Worm (Caenorhabditis elegans) whole organism, mixed stage, embryonic: ENCODE measurements around the gene B0198.3.

ENCODE experiments used
- bed-3 ChIP-seq: fragments of 200-800 bp; sonication (Bioruptor generic); optimal IDR thresholded peaks from 3 replicates; lab custom pipeline; 2018; ENCODE audit warnings: mild to moderate bottlenecking, missing genetic modification characterization, moderate library complexity, missing compliant biosample characterization
- ces-1 ChIP-seq: fragments of 150-350 bp; optimal IDR thresholded peaks from 2 replicates; lab custom pipeline; 2014; ENCODE audit warnings: missing biosample characterization, missing genetic modification reagents, missing genetic modification characterization
- drap-1 ChIP-seq: fragments of 200-800 bp; sonication (Bioruptor generic); optimal IDR thresholded peaks from 3 replicates; lab custom pipeline; 2018; ENCODE audit warnings: mild to moderate bottlenecking, missing genetic modification characterization, missing compliant biosample characterization
- hlh-1 ChIP-seq: fragments of 150-350 bp; optimal IDR thresholded peaks from 2 replicates; lab custom pipeline; 2014; ENCODE audit warnings: missing biosample characterization, missing genetic modification reagents, missing genetic modification characterization
- lsy-2 ChIP-seq: fragments of 150-350 bp; optimal IDR thresholded peaks from 2 replicates; lab custom pipeline; 2014; ENCODE audit warnings: missing biosample characterization, missing genetic modification characterization
- mab-5 ChIP-seq: fragments of 150-350 bp; optimal IDR thresholded peaks from 2 replicates; lab custom pipeline; 2014; ENCODE audit warnings: missing biosample characterization, missing genetic modification characterization
- mls-2 ChIP-seq: sonication (generic microtip); optimal IDR thresholded peaks from 2 replicates; lab custom pipeline; 2016; ENCODE audit warnings: mild to moderate bottlenecking, missing genetic modification characterization, moderate library complexity, missing compliant biosample characterization
- nhr-12 ChIP-seq: fragments of 150-350 bp; optimal IDR thresholded peaks from 2 replicates; lab custom pipeline; 2014; ENCODE audit warnings: missing biosample characterization, missing genetic modification characterization
- nhr-2 ChIP-seq: fragments of 150-350 bp; optimal IDR thresholded peaks from 2 replicates; lab custom pipeline; 2014; ENCODE audit warnings: missing biosample characterization, missing genetic modification characterization
- nhr-237 ChIP-seq: fragments of 150-350 bp; optimal IDR thresholded peaks from 2 replicates; lab custom pipeline; 2014; ENCODE audit warnings: missing biosample characterization, missing genetic modification characterization
- nhr-76 ChIP-seq: sonication (generic microtip); optimal IDR thresholded peaks from 2 replicates; lab custom pipeline; 2017; ENCODE audit warnings: missing biosample characterization, missing genetic modification characterization
- pha-4 ChIP-seq: fragments of 150-350 bp; optimal IDR thresholded peaks from 2 replicates; lab custom pipeline; 2018; ENCODE audit warnings: missing biosample characterization, missing genetic modification reagents, missing genetic modification characterization
- sem-2 ChIP-seq: fragments of 200-800 bp; sonication (Bioruptor generic); optimal IDR thresholded peaks from 2 replicates; lab custom pipeline; 2018; ENCODE audit warnings: mild to moderate bottlenecking, missing genetic modification characterization, missing compliant biosample characterization
- snpc-4 ChIP-seq: fragments of 150-350 bp; optimal IDR thresholded peaks from 2 replicates; lab custom pipeline; 2014; ENCODE audit warnings: missing biosample characterization, missing genetic modification characterization
- ztf-11 ChIP-seq: fragments of 150-350 bp; optimal IDR thresholded peaks from 2 replicates; lab custom pipeline; 2014; ENCODE audit warnings: missing biosample characterization, missing genetic modification characterization

Gene B0198.3

DNA sequence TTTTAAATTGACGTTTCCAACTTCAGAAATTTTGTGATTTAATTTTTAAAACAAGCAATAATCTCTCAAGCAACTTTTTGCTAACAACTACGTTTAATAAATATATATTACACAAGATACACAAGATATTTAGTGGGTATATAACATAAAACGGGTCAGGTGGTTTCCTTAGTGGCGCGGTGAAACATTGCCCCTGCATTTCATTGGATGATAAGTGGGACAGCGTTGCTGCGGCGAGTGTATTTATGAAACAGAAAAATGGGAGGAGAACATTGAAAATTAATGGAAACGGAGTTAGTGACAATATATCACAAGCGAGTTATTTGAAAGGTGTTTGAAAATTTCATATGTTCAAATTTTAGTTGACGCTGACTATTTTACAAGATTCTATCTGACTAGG lies 64.1 kb downstream of the B0198.3 start:
- TF ChIP-seq bed-3 (GFP tag; lab: Kevin White, UChicago) (no peak), nhr-76 (tag; lab: Kevin White, UChicago) (no peak), hlh-1 (tag; lab: Kevin White, UChicago) (no peak), sem-2 (GFP tag; lab: Kevin White, UChicago) (no peak), ces-1 (GFP tag; lab: Kevin White, UChicago) (no peak), nhr-12 (tag; lab: Kevin White, UChicago) (no peak), pha-4 (tag; lab: Kevin White, UChicago) (no peak), lsy-2 (tag; lab: Kevin White, UChicago) (no peak), mls-2 (no peak), nhr-2 (tag; lab: Kevin White, UChicago) (no peak), ztf-11 (tag; lab: Kevin White, UChicago) (no peak), snpc-4 (tag; lab: Kevin White, UChicago) (no peak), drap-1 (GFP tag; lab: Kevin White, UChicago) (no peak), mab-5 (no peak), nhr-237 (no peak)
